Fruit fly (Drosophila melanogaster) whole organism, wandering third instar larva: ENCODE data around the gene Rab3GAP1.

Experiments
- Abd-B ChIP-seq: fragments of >200 bp; optimal IDR thresholded peaks from 2 replicates; lab custom pipeline; 2017; ENCODE audit warnings: missing biosample characterization, missing genetic modification characterization
- CG32264 ChIP-seq: fragments of 200-800 bp; sonication (Bioruptor generic); optimal IDR thresholded peaks from 2 replicates; lab custom pipeline; 2016; ENCODE audit warnings: missing biosample characterization, missing genetic modification characterization
- CrebA ChIP-seq: fragments of 200-800 bp; sonication (Bioruptor generic); optimal IDR thresholded peaks from 2 replicates; lab custom pipeline; 2016; ENCODE audit warnings: missing biosample characterization, mild to moderate bottlenecking, missing genetic modification characterization, borderline replicate concordance
- Dfd ChIP-seq: fragments of >200 bp; optimal IDR thresholded peaks from 2 replicates; lab custom pipeline; 2017; ENCODE audit warnings: missing biosample characterization, missing genetic modification characterization
- HLH106 ChIP-seq: fragments of 200-800 bp; optimal IDR thresholded peaks from 3 replicates; lab custom pipeline; 2019; ENCODE audit warnings: missing biosample characterization, mild to moderate bottlenecking, missing genetic modification characterization, moderate library complexity
- Jra ChIP-seq: sonication (Bioruptor generic); optimal IDR thresholded peaks from 2 replicates; lab custom pipeline; 2016; ENCODE audit warnings: missing biosample characterization, missing genetic modification characterization
- Myc ChIP-seq: fragments of >200 bp; optimal IDR thresholded peaks from 2 replicates; lab custom pipeline; 2017
- OdsH ChIP-seq: fragments of 200-800 bp; sonication (Bioruptor generic); optimal IDR thresholded peaks from 2 replicates; lab custom pipeline; 2016; ENCODE audit warnings: missing biosample characterization, mild to moderate bottlenecking, missing genetic modification characterization
- Rel ChIP-seq, 2 experiments: fragments of 200-800 bp; sonication (Bioruptor generic) in 1 of 2; optimal IDR thresholded peaks; 2 replicates in 1 of 2; 3 replicates in 1 of 2; lab custom pipeline; 2016 to 2019; ENCODE audit warnings: mild to moderate bottlenecking in 2 of 2, missing biosample characterization in 2 of 2, missing genetic modification characterization in 2 of 2, moderate library complexity in 1 of 2
- Vsx2 ChIP-seq: fragments of 200-300, 225-300 bp; sonication (Bioruptor generic); optimal IDR thresholded peaks from 2 replicates; lab custom pipeline; 2018; ENCODE audit warnings: missing biosample characterization, missing genetic modification characterization; ENCODE audit not compliant: partially characterized antibody
- brk ChIP-seq: fragments of 200-800 bp; sonication (Bioruptor generic); optimal IDR thresholded peaks from 2 replicates; lab custom pipeline; 2016; ENCODE audit warnings: missing biosample characterization, mild to moderate bottlenecking, missing genetic modification characterization
- dl ChIP-seq, 2 experiments: fragments of 175-275, 200-275 bp in 1 of 2; fragments of 200-275 bp in 1 of 2; sonication (Bioruptor generic); optimal IDR thresholded peaks; lab custom pipeline; 2018; ENCODE audit warnings: mild to moderate bottlenecking in 2 of 2, missing biosample characterization in 2 of 2, missing genetic modification characterization in 2 of 2, moderate library complexity in 2 of 2; ENCODE audit not compliant: partially characterized antibody in 2 of 2, insufficient read depth in 1 of 2
- dmrt93B ChIP-seq: fragments of 200-800 bp; sonication (Bioruptor generic); optimal IDR thresholded peaks from 2 replicates; lab custom pipeline; 2018; ENCODE audit warnings: missing biosample characterization, mild to moderate bottlenecking, missing genetic modification characterization
- foxo ChIP-seq, 2 experiments: fragments of 200-800 bp; sonication (Bioruptor generic); optimal IDR thresholded peaks; 2 replicates in 1 of 2; 3 replicates in 1 of 2; lab custom pipeline; 2016 to 2017; ENCODE audit warnings: missing biosample characterization in 2 of 2, missing genetic modification characterization in 2 of 2
- fru ChIP-seq: fragments of 200-800 bp; sonication (Bioruptor generic); optimal IDR thresholded peaks from 3 replicates; lab custom pipeline; 2016; ENCODE audit warnings: missing biosample characterization, mild to moderate bottlenecking, missing genetic modification characterization
- h ChIP-seq: fragments of 200-800 bp; sonication (Bioruptor generic); optimal IDR thresholded peaks from 3 replicates; lab custom pipeline; 2016; ENCODE audit warnings: missing biosample characterization, mild to moderate bottlenecking, missing genetic modification characterization
- jim ChIP-seq: fragments of 175-275, 200-325 bp; sonication (Bioruptor generic); optimal IDR thresholded peaks from 2 replicates; lab custom pipeline; 2016; ENCODE audit warnings: missing biosample characterization, mild to moderate bottlenecking, missing genetic modification characterization
- lola ChIP-seq: fragments of >200 bp; optimal IDR thresholded peaks from 2 replicates; lab custom pipeline; 2017; ENCODE audit warnings: missing biosample characterization, missing genetic modification characterization
- psq ChIP-seq: fragments of 200-800 bp; sonication (Bioruptor generic); optimal IDR thresholded peaks from 3 replicates; lab custom pipeline; 2017; ENCODE audit warnings: missing biosample characterization, mild to moderate bottlenecking, missing genetic modification characterization, moderate library complexity
- rgr ChIP-seq: fragments of 200-800 bp; sonication (Bioruptor generic); optimal IDR thresholded peaks from 3 replicates; lab custom pipeline; 2016; ENCODE audit warnings: missing biosample characterization, mild to moderate bottlenecking, missing genetic modification characterization
- sage ChIP-seq: fragments of 200-800 bp; sonication (Bioruptor generic); optimal IDR thresholded peaks from 2 replicates; lab custom pipeline; 2016; ENCODE audit warnings: missing biosample characterization, mild to moderate bottlenecking, missing genetic modification characterization
- sv ChIP-seq: fragments of 200-800 bp; sonication (Bioruptor generic); optimal IDR thresholded peaks from 3 replicates; lab custom pipeline; 2016; ENCODE audit warnings: missing biosample characterization, missing genetic modification characterization
- tai ChIP-seq: sonication (Bioruptor generic); optimal IDR thresholded peaks from 2 replicates; lab custom pipeline; 2016; ENCODE audit warnings: missing biosample characterization, missing genetic modification characterization
- usp ChIP-seq: fragments of >200 bp; optimal IDR thresholded peaks from 2 replicates; lab custom pipeline; 2017; ENCODE audit warnings: missing biosample characterization, missing genetic modification characterization

The Rab3GAP1 gene

DNA sequence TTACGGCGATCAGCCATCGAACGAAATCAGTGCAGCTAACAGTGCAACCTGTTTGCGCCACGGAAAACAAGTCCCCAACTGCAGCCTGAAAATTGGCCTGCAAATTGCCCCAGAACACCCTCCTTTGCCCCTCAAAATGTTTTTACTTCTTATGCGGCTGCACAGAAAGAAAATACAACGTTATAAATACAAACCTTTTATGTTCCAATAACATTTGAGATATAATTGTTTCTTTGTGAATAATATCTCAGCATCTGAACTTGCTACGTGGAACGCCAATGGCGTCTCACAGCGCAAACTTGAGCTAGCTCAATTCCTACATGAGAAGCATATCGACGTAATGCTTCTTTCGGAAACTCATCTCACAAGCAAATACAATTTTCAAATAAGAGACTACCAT is 40.5 kb downstream of the Rab3GAP1 start:
- TF ChIP-seq dmrt93B (GFP tag; lab: Kevin White, UChicago) (peak; percentile 6), HLH106 (tag; lab: Kevin White, UChicago) (peak; percentile 24)

DNA sequence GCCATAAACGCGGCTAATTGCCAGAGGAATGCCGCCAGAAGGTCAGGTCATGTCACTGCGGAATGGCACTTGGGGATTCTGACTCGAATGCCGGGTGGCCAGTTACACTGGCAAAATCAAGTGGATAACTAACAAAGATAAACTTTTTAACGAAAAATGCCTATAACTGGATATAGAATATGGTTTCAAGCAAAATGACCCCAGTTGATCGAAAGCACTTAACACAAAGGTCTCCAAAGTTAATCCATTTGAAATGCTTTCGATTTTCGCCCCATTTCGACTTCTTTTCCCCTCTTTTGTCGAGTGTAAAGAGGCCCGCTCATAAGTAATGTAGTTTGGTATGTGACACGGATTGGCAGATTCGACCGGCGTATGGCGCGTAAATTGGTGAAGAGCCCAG is 42.3 kb downstream of the Rab3GAP1 start:
- TF ChIP-seq fru (GFP tag; lab: Kevin White, UChicago) (peak; percentile 17), sv (GFP tag; lab: Kevin White, UChicago) (no peak), Myc (no peak), h (GFP tag; lab: Kevin White, UChicago) (peak; percentile 27), brk (GFP tag; lab: Kevin White, UChicago) (no peak)

DNA sequence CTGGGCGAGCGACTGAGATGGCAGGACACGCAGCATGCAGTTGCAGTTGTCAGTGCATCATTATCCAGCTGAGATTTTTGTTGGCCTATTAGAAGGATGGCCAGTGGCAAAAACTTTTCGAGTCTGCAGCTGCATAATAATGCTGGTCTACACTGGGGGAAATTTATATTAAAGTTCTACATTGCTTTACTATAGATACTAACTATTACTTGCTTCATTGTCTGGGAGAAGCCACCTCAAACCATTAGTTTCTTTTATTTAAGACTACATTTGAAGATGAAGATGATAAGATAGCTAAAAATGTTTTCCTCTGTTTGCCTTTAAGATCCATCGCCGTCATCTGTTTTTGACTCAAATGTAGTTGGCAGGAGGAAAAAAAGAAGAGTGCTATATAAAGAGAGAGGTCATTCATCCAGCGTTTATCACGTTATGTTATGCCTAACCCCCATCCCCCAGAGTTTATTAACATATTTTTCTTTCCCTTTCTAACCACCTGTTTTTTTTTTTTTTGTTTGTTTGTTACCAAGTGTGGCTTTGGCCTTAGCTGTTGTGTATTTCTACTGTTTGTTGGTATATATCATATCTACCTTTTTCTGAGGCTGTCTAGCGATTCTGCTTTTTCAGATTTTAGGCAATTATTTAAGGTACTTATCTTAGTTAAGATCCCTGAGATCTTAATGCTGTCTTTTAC is 51.0 kb downstream of the Rab3GAP1 start:
- TF ChIP-seq brk (GFP tag; lab: Kevin White, UChicago) (no peak), dl (GFP tag; optimal IDR thresholded peaks at IDR 0.05; lab: Kevin White, UChicago; ENCODE audit: insufficient read depth in 1 of 2, partially characterized antibody in 2 of 2) (no peak), lola (GFP tag; lab: Kevin White, UChicago) (no peak), Myc (no peak), Jra (GFP tag; lab: Kevin White, UChicago) (no peak), HLH106 (tag; lab: Kevin White, UChicago) (no peak), CG32264 (GFP tag; lab: Kevin White, UChicago) (no peak)

DNA sequence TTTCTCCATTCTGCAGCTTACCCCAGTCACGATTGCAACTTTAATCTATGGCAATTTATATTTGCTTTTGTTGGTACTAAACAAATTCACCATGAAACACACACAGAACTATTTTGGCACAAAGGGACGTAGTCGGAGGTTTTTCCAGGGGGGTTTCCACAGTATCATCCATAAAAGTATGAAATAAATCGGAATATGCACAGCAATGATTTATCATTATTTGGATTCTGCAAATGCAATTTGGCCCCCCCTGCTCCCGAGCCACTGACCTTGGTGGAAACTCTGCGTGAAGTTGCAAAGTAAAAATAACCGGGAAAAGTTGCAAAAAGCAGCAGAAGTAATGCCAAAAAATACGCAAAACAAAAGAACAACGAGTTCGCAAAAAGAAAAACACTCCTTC is 53.0 kb downstream of the Rab3GAP1 start:
- TF ChIP-seq sv (GFP tag; lab: Kevin White, UChicago) (no peak), h (GFP tag; lab: Kevin White, UChicago) (no peak), psq (GFP tag; lab: Kevin White, UChicago) (no peak), Dfd (GFP tag; lab: Kevin White, UChicago) (no peak), jim (GFP tag; lab: Kevin White, UChicago) (no peak), Myc (no peak), sage (no peak), CrebA (no peak), rgr (GFP tag; lab: Kevin White, UChicago) (no peak)

DNA sequence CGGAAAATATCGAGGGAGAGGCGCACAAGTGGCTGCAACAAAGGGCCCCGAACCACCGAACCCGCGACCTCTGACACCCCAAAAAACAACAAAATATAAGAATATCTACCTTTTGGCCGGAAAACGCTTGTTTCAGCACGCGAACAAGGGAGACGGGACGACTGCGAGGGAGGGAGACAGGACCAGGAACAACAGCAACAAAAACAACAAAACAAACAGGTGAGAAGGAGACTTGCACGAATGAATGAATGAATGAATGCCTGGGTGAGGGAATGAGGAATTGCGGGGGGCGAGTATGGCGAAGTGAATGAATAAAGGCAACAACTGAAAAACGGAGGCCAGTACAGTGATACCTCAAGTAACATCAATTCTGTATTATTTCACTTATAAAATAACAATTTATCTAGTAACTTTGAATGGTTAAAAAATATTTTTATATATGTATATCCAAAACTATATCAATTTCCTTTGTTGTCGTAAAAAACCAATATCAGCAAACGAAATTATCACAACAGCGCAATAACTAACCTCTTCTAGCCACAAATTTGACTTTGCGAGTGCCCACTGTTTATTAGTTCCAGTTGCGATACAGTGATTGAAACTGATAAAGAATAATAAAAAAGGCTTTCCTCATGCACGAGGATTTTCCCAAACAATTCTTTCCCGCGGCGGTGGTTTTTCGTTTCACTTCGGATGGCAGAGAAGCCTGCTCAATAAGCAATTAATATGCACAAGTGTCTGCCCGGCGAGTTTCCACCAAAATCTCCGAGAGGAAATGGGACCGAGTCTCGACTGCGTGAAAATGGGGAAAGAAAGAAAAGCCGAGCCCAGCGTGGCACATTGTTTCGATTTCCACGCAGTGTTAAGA is 54.0 kb downstream of the Rab3GAP1 start:
- TF ChIP-seq lola (GFP tag; lab: Kevin White, UChicago) (no peak), tai (GFP tag; lab: Kevin White, UChicago) (no peak), Vsx2 (GFP tag; lab: Kevin White, UChicago) (peak; percentile 37), OdsH (GFP tag; lab: Kevin White, UChicago) (no peak), psq (GFP tag; lab: Kevin White, UChicago) (peak; percentile 6), foxo (GFP tag; optimal IDR thresholded peaks at IDR 0.05; lab: Kevin White, UChicago) (peak in 1 of 2 experiments; percentile 13), Jra (GFP tag; lab: Kevin White, UChicago) (no peak), Rel (GFP tag; optimal IDR thresholded peaks at IDR 0.05; lab: Kevin White, UChicago) (no peak), Rel (tag; optimal IDR thresholded peaks at IDR 0.05; lab: Kevin White, UChicago) (no peak), Abd-B (GFP tag; lab: Kevin White, UChicago) (no peak)

DNA sequence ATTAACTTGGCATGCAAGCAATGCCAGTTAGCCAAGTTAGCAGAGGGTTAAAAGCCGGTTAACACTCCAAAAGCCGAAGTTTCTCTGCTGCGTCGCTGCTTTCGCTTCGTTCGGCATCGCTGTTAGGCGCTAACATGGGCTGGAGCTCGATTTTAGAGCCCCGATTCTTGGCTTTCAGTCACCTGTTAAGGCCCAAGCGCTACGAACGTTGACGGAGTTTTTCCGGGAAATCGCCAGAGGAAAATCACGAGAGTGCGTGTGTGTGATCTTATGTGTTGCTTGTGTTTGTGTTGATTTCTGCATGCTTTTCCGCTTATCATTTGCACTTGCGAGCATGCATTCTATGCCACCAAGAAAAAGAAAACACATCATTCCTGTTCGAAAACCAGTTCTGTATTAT is 56.0 kb downstream of the Rab3GAP1 start, which contains the start of gene haf:
TSS of gene haf (plus strand) at position 176 of the 400 bp plus-strand sequence.
- TF ChIP-seq fru (GFP tag; lab: Kevin White, UChicago) (peak; percentile 32), sage (no peak), HLH106 (tag; lab: Kevin White, UChicago) (peak; percentile 7), usp (no peak)
